Fruit fly (Drosophila melanogaster) whole organism, embryonic: Measurements from ENCODE around the gene CG6330.

ENCODE experiments used
- ATbp ChIP-seq: fragments of 200-800 bp; sonication (Bioruptor generic); optimal IDR thresholded peaks from 2 replicates; lab custom pipeline; 2017; ENCODE audit warnings: missing biosample characterization, mild to moderate bottlenecking, missing genetic modification characterization, missing genetic modification reagents
- B-H2 ChIP-seq: fragments of 200-800 bp; sonication (Bioruptor generic); optimal IDR thresholded peaks from 2 replicates; lab custom pipeline; 2018; ENCODE audit warnings: missing biosample characterization, mild to moderate bottlenecking, missing genetic modification characterization
- CG10209 ChIP-seq: fragments of 200-800 bp; sonication (Bioruptor generic); optimal IDR thresholded peaks from 3 replicates; lab custom pipeline; 2017; ENCODE audit warnings: missing biosample characterization, mild to moderate bottlenecking, missing genetic modification characterization, missing genetic modification reagents
- CG10565 ChIP-seq: fragments of 200-800 bp; sonication (Bioruptor generic); optimal IDR thresholded peaks from 3 replicates; lab custom pipeline; 2016; ENCODE audit warnings: missing biosample characterization, mild to moderate bottlenecking, missing genetic modification characterization
- CG11560 ChIP-seq: fragments of 200-800 bp; sonication (Bioruptor generic); IDR thresholded peaks from 3 replicates; pipeline ENCODE4 v1.3.6; 2022; ENCODE audit warnings: missing biosample characterization, missing genetic modification characterization
- CG12236 ChIP-seq: fragments of 200-800 bp; sonication (Bioruptor generic); optimal IDR thresholded peaks from 2 replicates; lab custom pipeline; 2016; ENCODE audit warnings: missing biosample characterization, missing genetic modification characterization
- CG1233 ChIP-seq: fragments of 200-800 bp; sonication (Bioruptor generic); optimal IDR thresholded peaks from 4 replicates; lab custom pipeline; 2018; ENCODE audit warnings: missing biosample characterization, mild to moderate bottlenecking, missing genetic modification characterization
- CG15269 ChIP-seq: fragments of 200-800 bp; sonication (Bioruptor generic); optimal IDR thresholded peaks from 2 replicates; lab custom pipeline; 2018; ENCODE audit warnings: missing biosample characterization, mild to moderate bottlenecking, missing genetic modification characterization, moderate library complexity
- CG15601 ChIP-seq: fragments of 200-800 bp; sonication (Bioruptor generic); optimal IDR thresholded peaks from 3 replicates; lab custom pipeline; 2019; ENCODE audit warnings: missing biosample characterization, mild to moderate bottlenecking, missing genetic modification characterization, moderate library complexity
- CG17385 ChIP-seq: fragments of 200-800 bp; sonication (Bioruptor generic); optimal IDR thresholded peaks from 3 replicates; lab custom pipeline; 2018; ENCODE audit warnings: missing biosample characterization, mild to moderate bottlenecking, missing genetic modification characterization
- CG18262 ChIP-seq: fragments of 200-800 bp; optimal IDR thresholded peaks from 3 replicates; lab custom pipeline; 2019; ENCODE audit warnings: missing biosample characterization, mild to moderate bottlenecking, missing genetic modification characterization, moderate library complexity
- CG1832 ChIP-seq: fragments of 200-800 bp; sonication (Bioruptor generic); optimal IDR thresholded peaks from 2 replicates; lab custom pipeline; 2017; ENCODE audit warnings: missing biosample characterization, mild to moderate bottlenecking, missing genetic modification characterization, inconsistent platforms
- CG18764 ChIP-seq: fragments of 200-800 bp; sonication (Bioruptor generic); optimal IDR thresholded peaks from 3 replicates; lab custom pipeline; 2016; ENCODE audit warnings: missing biosample characterization, missing genetic modification characterization
- CG2120 ChIP-seq: fragments of 200-800 bp; sonication (Bioruptor generic); optimal IDR thresholded peaks from 3 replicates; lab custom pipeline; 2016; ENCODE audit warnings: missing biosample characterization, missing genetic modification characterization
- CG30403 ChIP-seq: fragments of 200-800 bp; sonication (Bioruptor generic); optimal IDR thresholded peaks from 3 replicates; lab custom pipeline; 2016; ENCODE audit warnings: missing biosample characterization, missing genetic modification characterization
- CG3281 ChIP-seq: fragments of 200-800 bp; sonication (Bioruptor generic); optimal IDR thresholded peaks from 3 replicates; lab custom pipeline; 2017; ENCODE audit warnings: missing biosample characterization, mild to moderate bottlenecking, missing genetic modification characterization
- CG3407 ChIP-seq: fragments of 200-800 bp; sonication (Bioruptor generic); optimal IDR thresholded peaks from 2 replicates; lab custom pipeline; 2018; ENCODE audit warnings: missing biosample characterization, mild to moderate bottlenecking, missing genetic modification characterization
- CG3847 ChIP-seq: fragments of 200-800 bp; sonication (Bioruptor generic); IDR thresholded peaks from 2 replicates; pipeline ENCODE4 v1.3.6; 2022; ENCODE audit warnings: missing biosample characterization, missing genetic modification characterization
- CG4404 ChIP-seq: fragments of 200-800 bp; sonication (Bioruptor generic); IDR thresholded peaks from 2 replicates; pipeline ENCODE4 v1.3.6; 2022; ENCODE audit warnings: missing biosample characterization, missing genetic modification characterization
- CG4854 ChIP-seq: fragments of 200-800 bp; sonication (Bioruptor generic); optimal IDR thresholded peaks from 2 replicates; lab custom pipeline; 2016; ENCODE audit warnings: missing biosample characterization, missing genetic modification characterization, inconsistent platforms
- CG5953 ChIP-seq: fragments of 200-800 bp; sonication (Bioruptor generic); IDR thresholded peaks from 2 replicates; pipeline ENCODE4 v1.3.6; 2022; ENCODE audit warnings: missing biosample characterization, missing genetic modification characterization
- CG6854 ChIP-seq: fragments of 200-800 bp; sonication (Bioruptor generic); optimal IDR thresholded peaks from 3 replicates; lab custom pipeline; 2017; ENCODE audit warnings: missing biosample characterization, mild to moderate bottlenecking, missing genetic modification characterization
- CG8924 ChIP-seq: fragments of 200-800 bp; optimal IDR thresholded peaks from 3 replicates; lab custom pipeline; 2019; ENCODE audit warnings: missing biosample characterization, mild to moderate bottlenecking, missing genetic modification characterization, moderate library complexity
- CG9609 ChIP-seq: fragments of 200-800 bp; sonication (Bioruptor generic); optimal IDR thresholded peaks from 3 replicates; lab custom pipeline; 2016; ENCODE audit warnings: missing biosample characterization, missing genetic modification characterization
- CTCF ChIP-seq: fragments of 200-800 bp; sonication (Bioruptor generic); optimal IDR thresholded peaks from 2 replicates; lab custom pipeline; 2017; ENCODE audit warnings: missing biosample characterization, mild to moderate bottlenecking, missing genetic modification characterization, moderate library complexity
- E2f2 ChIP-seq: fragments of 200-800 bp; sonication (Bioruptor generic); IDR thresholded peaks from 2 replicates; pipeline ENCODE4 v1.3.6; 2022; ENCODE audit warnings: missing biosample characterization, missing genetic modification characterization
- Gsc ChIP-seq: fragments of 200-800 bp; sonication (Bioruptor generic); IDR thresholded peaks from 2 replicates; pipeline ENCODE4 v1.3.6; 2022; ENCODE audit warnings: missing biosample characterization, missing genetic modification characterization
- Gug ChIP-seq: fragments of 200-800 bp; sonication (Bioruptor generic); IDR thresholded peaks from 4 replicates; pipeline ENCODE4 v1.3.6; 2022; ENCODE audit warnings: missing biosample characterization, missing genetic modification characterization
- Lpt ChIP-seq: fragments of >200 bp; optimal IDR thresholded peaks from 2 replicates; lab custom pipeline; 2018; ENCODE audit warnings: missing biosample characterization, missing genetic modification characterization
- Med ChIP-seq: fragments of 200-800 bp; sonication (Bioruptor generic); peaks from one replicate; lab custom pipeline; 2016; ENCODE audit warnings: missing biosample characterization, missing genetic modification characterization, mild to moderate bottlenecking, inconsistent platforms, moderate library complexity
- Myb ChIP-seq: fragments of 200-800 bp; sonication (Bioruptor generic); optimal IDR thresholded peaks from 2 replicates; lab custom pipeline; 2016; ENCODE audit warnings: missing biosample characterization, missing genetic modification characterization
- NC2β ChIP-seq: fragments of 200-800 bp; sonication (Bioruptor generic); optimal IDR thresholded peaks from 2 replicates; lab custom pipeline; 2016; ENCODE audit warnings: missing biosample characterization, missing genetic modification characterization
- Oaz ChIP-seq: fragments of 200-800 bp; sonication (Bioruptor generic); IDR thresholded peaks from 2 replicates; pipeline ENCODE4 v1.3.6; 2022; ENCODE audit warnings: missing biosample characterization, missing genetic modification characterization
- Six4 ChIP-seq: fragments of 200-800 bp; sonication (Bioruptor generic); optimal IDR thresholded peaks from 2 replicates; lab custom pipeline; 2016; ENCODE audit warnings: missing biosample characterization, missing genetic modification characterization
- Tbp ChIP-seq: fragments of >200 bp; optimal IDR thresholded peaks from 2 replicates; lab custom pipeline; 2018; ENCODE audit warnings: missing biosample characterization, missing genetic modification characterization
- Usf ChIP-seq: fragments of 200-800 bp; sonication (Bioruptor generic); optimal IDR thresholded peaks from 2 replicates; lab custom pipeline; 2017; ENCODE audit warnings: missing genotype, missing biosample characterization, missing genetic modification characterization
- bcd ChIP-seq: fragments of 200-800 bp; sonication (Bioruptor generic); optimal IDR thresholded peaks from 2 replicates; lab custom pipeline; 2017; ENCODE audit warnings: missing biosample characterization, mild to moderate bottlenecking, missing genetic modification characterization
- corto ChIP-seq: fragments of 200-800 bp; sonication (Bioruptor generic); optimal IDR thresholded peaks from 2 replicates; lab custom pipeline; 2016; ENCODE audit warnings: missing biosample characterization, mild to moderate bottlenecking, missing genetic modification characterization, moderate library complexity
- disco-r ChIP-seq: fragments of 200-800 bp; sonication (Bioruptor generic); optimal IDR thresholded peaks from 2 replicates; lab custom pipeline; 2016; ENCODE audit warnings: missing biosample characterization, missing genetic modification characterization
- dpn ChIP-seq, 2 experiments: fragments of 200-800 bp; sonication (Bioruptor generic); optimal IDR thresholded peaks; 3 replicates each; lab custom pipeline; 2016; ENCODE audit warnings: missing biosample characterization in 2 of 2, missing genetic modification characterization in 2 of 2
- fd64A ChIP-seq: fragments of 200-800 bp; sonication (Bioruptor generic); optimal IDR thresholded peaks from 3 replicates; lab custom pipeline; 2018; ENCODE audit warnings: missing biosample characterization, mild to moderate bottlenecking, missing genetic modification characterization
- ftz-f1 ChIP-seq: fragments of 200-800 bp; sonication (Bioruptor generic); optimal IDR thresholded peaks from 2 replicates; lab custom pipeline; 2016; ENCODE audit warnings: missing biosample characterization, missing genetic modification characterization
- lmd ChIP-seq: fragments of 200-800 bp; sonication (Bioruptor generic); IDR thresholded peaks from 2 replicates; pipeline ENCODE4 v1.3.6; 2022; ENCODE audit warnings: missing biosample characterization, missing genetic modification characterization
- nmo ChIP-seq: fragments of 200-800 bp; sonication (Bioruptor generic); optimal IDR thresholded peaks from 2 replicates; lab custom pipeline; 2018; ENCODE audit warnings: missing biosample characterization, mild to moderate bottlenecking, missing genetic modification characterization, moderate library complexity
- scrt ChIP-seq: fragments of 200-800 bp; sonication (Bioruptor generic); optimal IDR thresholded peaks from 2 replicates; lab custom pipeline; 2018; ENCODE audit warnings: missing biosample characterization, mild to moderate bottlenecking, missing genetic modification characterization, moderate library complexity
- sens ChIP-seq: fragments of 200-800 bp; sonication (Bioruptor generic); peaks from one replicate; lab custom pipeline; 2016; ENCODE audit warnings: missing biosample characterization, missing genetic modification characterization
- sob ChIP-seq: fragments of 200-800 bp; sonication (Bioruptor generic); IDR thresholded peaks from 2 replicates; pipeline ENCODE4 v1.3.6; 2022; ENCODE audit warnings: missing biosample characterization, missing genetic modification characterization
- tin ChIP-seq: fragments of 200-800 bp; sonication (Bioruptor generic); optimal IDR thresholded peaks from 3 replicates; lab custom pipeline; 2016; ENCODE audit warnings: missing biosample characterization, missing genetic modification characterization
- tx ChIP-seq: fragments of 200-800 bp; sonication (Bioruptor generic); optimal IDR thresholded peaks from 2 replicates; lab custom pipeline; 2016; ENCODE audit warnings: missing biosample characterization, missing genetic modification characterization
- unc-4 ChIP-seq: fragments of 200-800 bp; sonication (Bioruptor generic); IDR thresholded peaks from 2 replicates; pipeline ENCODE4 v1.3.6; 2022; ENCODE audit warnings: missing biosample characterization, missing genetic modification characterization; ENCODE audit not compliant: partially characterized antibody
- usp ChIP-seq: fragments of >200 bp; optimal IDR thresholded peaks from 2 replicates; lab custom pipeline; 2017; ENCODE audit warnings: missing biosample characterization, missing genetic modification characterization
- wor ChIP-seq: fragments of 200-800 bp; sonication (Bioruptor generic); IDR thresholded peaks from 2 replicates; pipeline ENCODE4 v1.3.6; 2022; ENCODE audit warnings: missing biosample characterization, missing genetic modification characterization
- zf30C ChIP-seq: fragments of 200-800 bp; sonication (Bioruptor generic); optimal IDR thresholded peaks from 3 replicates; lab custom pipeline; 2018; ENCODE audit warnings: missing biosample characterization, mild to moderate bottlenecking, missing genetic modification characterization

Gene CG6330

DNA sequence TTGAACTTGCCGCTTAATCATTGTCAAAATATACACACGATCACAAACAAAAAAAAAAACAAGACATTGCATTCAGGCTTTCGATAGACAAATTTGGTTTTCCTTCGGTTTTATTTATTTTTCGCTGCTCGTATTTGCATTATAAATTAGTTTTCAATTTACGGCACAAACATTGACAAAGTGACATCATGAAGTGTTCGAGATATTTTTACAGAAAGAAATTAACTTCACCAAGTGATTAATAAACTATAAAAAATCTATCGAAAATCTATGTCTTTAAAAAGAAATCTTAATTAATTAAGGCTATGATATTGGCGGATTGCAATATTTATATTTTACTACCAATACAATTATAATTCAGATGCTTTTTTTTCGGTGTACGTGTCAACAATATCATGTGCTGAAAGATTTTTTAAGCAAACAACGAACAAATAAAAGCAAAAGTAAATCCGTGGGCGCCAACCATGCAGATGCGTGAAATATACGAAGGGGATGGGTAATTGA, 34.4 kb downstream of the CG6330 start (continued):
- TF ChIP-seq CG6854 (peak; percentile 56), tx (no peak), CG15601 (tag; lab: Kevin White, UChicago) (peak; percentile 23), CG4404 (GFP tag; lab: Robert Waterston, UW) (no peak), ATbp (GFP tag; lab: Kevin White, UChicago) (peak; percentile 74), CG12236 (GFP tag; lab: Kevin White, UChicago) (no peak), Gsc (GFP tag; lab: Robert Waterston, UW) (no peak), Gug (GFP tag; lab: Robert Waterston, UW) (no peak), CG3281 (GFP tag; lab: Kevin White, UChicago) (peak; percentile 59), CG1233 (GFP tag; lab: Kevin White, UChicago) (peak; percentile 0), ftz-f1 (GFP tag; lab: Kevin White, UChicago) (no peak), CG1832 (no peak), CG4854 (GFP tag; lab: Kevin White, UChicago) (peak; percentile 40), nmo (peak; percentile 50), CG5953 (no peak), Lpt (GFP tag; lab: Kevin White, UChicago) (no peak), CG9609 (GFP tag; lab: Kevin White, UChicago) (no peak), CG17385 (GFP tag; lab: Kevin White, UChicago) (peak; percentile 30), E2f2 (GFP tag; lab: Robert Waterston, UW) (peak; percentile 8; the same call in 1 of the 2 replicates), CTCF (GFP tag; lab: Kevin White, UChicago) (peak; percentile 9), corto (GFP tag; lab: Kevin White, UChicago) (no peak), CG10565 (GFP tag; lab: Kevin White, UChicago) (no peak), CG8924 (peak; percentile 41), CG2120 (peak; percentile 4), NC2β (GFP tag; lab: Kevin White, UChicago) (no peak), CG15269 (tag; lab: Kevin White, UChicago) (peak; percentile 46), Myb (no peak), Med (GFP tag; lab: Kevin White, UChicago) (peak; percentile 78), tin (peak; percentile 14), fd64A (no peak), CG10209 (GFP tag; lab: Kevin White, UChicago) (peak; percentile 29), sob (GFP tag; lab: Robert Waterston, UW) (peak; percentile 38; the same call in 1 of the 2 replicates), usp (GFP tag; lab: Kevin White, UChicago) (no peak), unc-4 (GFP tag; lab: Robert Waterston, UW) (no peak), sens (GFP tag; lab: Kevin White, UChicago) (peak; percentile 85), wor (GFP tag; lab: Robert Waterston, UW) (no peak), lmd (GFP tag; lab: Robert Waterston, UW) (peak; percentile 44; the same call in 1 of the 2 replicates), CG18262 (tag; lab: Kevin White, UChicago) (peak; percentile 63), Tbp (GFP tag; lab: Kevin White, UChicago) (no peak), dpn (GFP tag; optimal IDR thresholded peaks at IDR 0.05; lab: Kevin White, UChicago) (peak in 1 of 2 experiments; percentile 2), Usf (GFP tag; lab: Kevin White, UChicago) (no peak), Six4 (GFP tag; lab: Kevin White, UChicago) (no peak), zf30C (GFP tag; lab: Kevin White, UChicago) (no peak), bcd (GFP tag; lab: Kevin White, UChicago) (peak; percentile 48), CG30403 (GFP tag; lab: Kevin White, UChicago) (peak; percentile 50), CG3847 (GFP tag; lab: Robert Waterston, UW) (no peak), Oaz (no peak), B-H2 (GFP tag; lab: Kevin White, UChicago) (no peak), CG18764 (GFP tag; lab: Kevin White, UChicago) (peak; percentile 35), disco-r (GFP tag; lab: Kevin White, UChicago) (no peak), scrt (GFP tag; lab: Kevin White, UChicago) (peak; percentile 1), CG3407 (GFP tag; lab: Kevin White, UChicago) (peak; percentile 66), CG11560 (no peak)
